Fruit fly (Drosophila melanogaster): ENCODE measurements around the gene Pgant4.

Gene Pgant4

dm6 chr2L:3506806-3507205 is 34.4 kb downstream of the Pgant4 start:
- TF ChIP-seq cg (GFP tag; optimal IDR thresholded peaks at IDR 0.05) (no peak), Hsf (GFP tag; optimal IDR thresholded peaks at IDR 0.05) (no peak), Oli (tag; optimal IDR thresholded peaks at IDR 0.05) (peak; percentile 25), Ssrp (tag; optimal IDR thresholded peaks at IDR 0.05) (peak; percentile 10), Sox100B (GFP tag; optimal IDR thresholded peaks at IDR 0.05) (peak; percentile 12), sisA (GFP tag; IDR thresholded peaks at IDR 0.05) (0 out of 2 replicates have a peak, but pooled peaks have one; percentile 16), CG3847 (GFP tag; IDR thresholded peaks at IDR 0.05) (no peak), CG30431 (GFP tag; optimal IDR thresholded peaks at IDR 0.05) (no peak), CG11504 (tag; optimal IDR thresholded peaks at IDR 0.05) (peak; percentile 35), gem (tag; optimal IDR thresholded peaks at IDR 0.05) (peak; percentile 44), Sry-β (GFP tag; optimal IDR thresholded peaks at IDR 0.05) (no peak), Ets65A (GFP tag) (peak; percentile 16), CG14860 (GFP tag; IDR thresholded peaks at IDR 0.05; ENCODE audit: partially characterized antibody) (no peak), Max (GFP tag; optimal IDR thresholded peaks at IDR 0.05) (no peak), kay (GFP tag; optimal IDR thresholded peaks at IDR 0.05) (no peak), CG15514 (GFP tag; optimal IDR thresholded peaks at IDR 0.05) (no peak), repo (GFP tag; optimal IDR thresholded peaks at IDR 0.05) (no peak), Ptx1 (GFP tag; IDR thresholded peaks at IDR 0.05) (0 out of 2 replicates have a peak, but pooled peaks have one; percentile 20), HmgD (GFP tag; optimal IDR thresholded peaks at IDR 0.05) (no peak), CG6689 (GFP tag; IDR thresholded peaks at IDR 0.05) (0 out of 2 replicates have a peak, but pooled peaks have one; percentile 25), Hr51 (GFP tag; optimal IDR thresholded peaks at IDR 0.05) (peak in 1 of 2 experiments; percentile 9), Asciz (GFP tag; optimal IDR thresholded peaks at IDR 0.05) (peak; percentile 43), CG4854 (GFP tag; optimal IDR thresholded peaks at IDR 0.05) (no peak), inv (GFP tag; IDR thresholded peaks at IDR 0.05; ENCODE audit: partially characterized antibody) (no peak), Taf1 (GFP tag; IDR thresholded peaks at IDR 0.05) (no peak), CG2199 (GFP tag; IDR thresholded peaks at IDR 0.05) (no peak), tio (GFP tag; optimal IDR thresholded peaks at IDR 0.05) (peak; percentile 14), az2 (GFP tag; optimal IDR thresholded peaks at IDR 0.05) (peak; percentile 12), wdn (GFP tag; IDR thresholded peaks at IDR 0.05) (no peak), phol (tag; optimal IDR thresholded peaks at IDR 0.05) (peak; percentile 26), Sox102F (GFP tag; optimal IDR thresholded peaks at IDR 0.05) (peak; percentile 37), CG17802 (tag; optimal IDR thresholded peaks at IDR 0.05) (no peak), Drgx (GFP tag; IDR thresholded peaks at IDR 0.05) (peak; percentile 37), ems (GFP tag; optimal IDR thresholded peaks at IDR 0.05) (no peak), CG8359 (GFP tag; optimal IDR thresholded peaks at IDR 0.05; ENCODE audit: borderline replicate concordance) (no peak), dmrt99B (tag; optimal IDR thresholded peaks at IDR 0.05) (peak; percentile 24), CG7786 (GFP tag; optimal IDR thresholded peaks at IDR 0.05) (no peak)

DNA sequence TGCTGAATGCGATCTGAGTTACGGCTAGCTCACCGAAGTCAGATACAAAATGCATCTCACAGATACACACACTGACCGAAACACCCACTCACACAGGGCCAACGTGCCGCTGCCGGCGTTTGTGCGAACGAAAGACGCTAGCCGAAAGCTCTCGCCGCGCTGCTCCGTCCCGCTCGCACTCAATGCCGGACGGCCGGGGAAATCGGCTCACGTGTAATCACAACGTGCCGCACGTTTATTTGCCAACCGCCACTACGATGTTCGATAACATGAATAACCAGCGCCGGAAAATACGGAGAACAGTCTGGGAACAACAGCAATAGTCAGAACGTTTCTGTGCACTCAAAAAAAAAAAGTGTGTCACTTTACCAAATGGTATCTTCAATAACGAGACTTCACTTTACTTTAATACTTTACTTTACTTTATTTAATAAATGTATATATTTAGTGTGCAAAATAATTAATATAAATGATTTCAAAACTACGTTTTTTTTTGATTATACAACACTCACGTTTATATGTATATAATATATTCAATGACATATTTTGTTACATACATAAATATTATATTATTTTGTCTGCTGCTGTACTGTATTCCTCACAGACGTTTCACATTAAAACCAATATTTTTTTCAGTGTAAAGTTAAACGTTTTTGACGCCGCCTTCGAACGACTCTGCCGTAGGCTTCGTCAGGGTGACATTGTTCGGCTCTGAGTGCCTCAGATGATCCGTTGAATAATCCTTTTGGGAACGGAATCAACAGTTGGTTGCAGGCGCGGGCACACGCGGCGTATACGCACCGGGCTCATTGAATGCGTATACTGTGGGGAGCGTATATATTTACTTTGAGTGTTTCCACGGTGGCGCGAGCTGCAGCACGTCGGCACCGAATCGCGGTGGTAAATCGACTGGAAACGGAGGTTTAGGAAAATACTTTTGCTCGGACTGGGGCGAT is 35.1 kb downstream of the Pgant4 start, which contains the start of gene tim:
tim (minus strand) TSS at position 911 of the 956 bp plus-strand sequence.
- TF ChIP-seq pb (GFP tag; optimal IDR thresholded peaks at IDR 0.05) (no peak), Adf1 (GFP tag; IDR thresholded peaks at IDR 0.05) (peak; percentile 66; the same call in 1 of the 2 replicates), Med (GFP tag) (peak; percentile 29), psq (GFP tag; optimal IDR thresholded peaks at IDR 0.05) (no peak), CG17568 (GFP tag; optimal IDR thresholded peaks at IDR 0.05) (no peak), salm (tag; optimal IDR thresholded peaks at IDR 0.05) (peak; percentile 1), Opbp (GFP tag; IDR thresholded peaks at IDR 0.05; ENCODE audit: partially characterized antibody) (0 out of 3 replicates have a peak, but pooled peaks have one; percentile 14), Rfx (GFP tag; IDR thresholded peaks at IDR 0.05) (0 out of 2 replicates have a peak, but pooled peaks have one; percentile 16), CG4424 (GFP tag; optimal IDR thresholded peaks at IDR 0.05) (peak; percentile 51), CG32767 (GFP tag; IDR thresholded peaks at IDR 0.05) (no peak), Max (GFP tag; optimal IDR thresholded peaks at IDR 0.05) (peak; percentile 9), chm (GFP tag; IDR thresholded peaks at IDR 0.05) (no peak), sob (GFP tag; IDR thresholded peaks at IDR 0.05) (peak; percentile 39), az2 (GFP tag; optimal IDR thresholded peaks at IDR 0.05) (peak; percentile 9), Asciz (GFP tag; optimal IDR thresholded peaks at IDR 0.05) (peak; percentile 19)
